Worm (Caenorhabditis elegans): Measurements from ENCODE around the gene F35D2.6.

Gene F35D2.6

ce11 chrII:7542952-7543351 lies 34.6 kb upstream of the F35D2.6 start:
- peak; percentile 61 for TF ChIP-seq nhr-23 (tag; optimal IDR thresholded peaks at IDR 0.05)
- TF ChIP-seq pqm-1 (tag; optimal IDR thresholded peaks at IDR 0.05), result no peak

ce11 chrII:7543808-7544207 lies 33.7 kb upstream of the F35D2.6 start, which contains the start of gene rol-8:
TSS of gene rol-8 (plus strand) at chrII:7544108.
- TF ChIP-seq ZK546.5 (tag; optimal IDR thresholded peaks at IDR 0.05), result no peak
- TF ChIP-seq lin-39 (tag; optimal IDR thresholded peaks at IDR 0.05), result no peak
- no peak for TF ChIP-seq tbx-2 (tag; optimal IDR thresholded peaks at IDR 0.05)
- no peak for TF ChIP-seq egl-27 (tag; optimal IDR thresholded peaks at IDR 0.05)
- TF ChIP-seq ceh-16 (tag; optimal IDR thresholded peaks at IDR 0.05), result no peak
- TF ChIP-seq skn-1 (tag; optimal IDR thresholded peaks at IDR 0.05), result no peak
- TF ChIP-seq fkh-10 (GFP tag; optimal IDR thresholded peaks at IDR 0.05), result no peak
- TF ChIP-seq ceh-82 (tag; optimal IDR thresholded peaks at IDR 0.05), result no peak
- no peak for TF ChIP-seq nhr-12 (tag; optimal IDR thresholded peaks at IDR 0.05)
- TF ChIP-seq jun-1 (tag; optimal IDR thresholded peaks at IDR 0.05), result no peak
- TF ChIP-seq ztf-4 (tag; optimal IDR thresholded peaks at IDR 0.05), result no peak

- TF ChIP-seq ama-1 (optimal IDR thresholded peaks at IDR 0.05) (peak; percentile 32), ZK546.5 (tag; optimal IDR thresholded peaks at IDR 0.05) (no peak), fkh-2 (tag; optimal IDR thresholded peaks at IDR 0.05) (no peak), fos-1 (tag; optimal IDR thresholded peaks at IDR 0.05) (no peak), elt-1 (tag; optimal IDR thresholded peaks at IDR 0.05) (no peak), R02D3.7 (tag; optimal IDR thresholded peaks at IDR 0.05) (no peak), ceh-82 (tag; optimal IDR thresholded peaks at IDR 0.05) (no peak), nhr-67 (tag; optimal IDR thresholded peaks at IDR 0.05) (no peak), ceh-16 (tag; optimal IDR thresholded peaks at IDR 0.05) (no peak), sea-2 (GFP tag; optimal IDR thresholded peaks at IDR 0.05) (no peak), nhr-43 (tag; optimal IDR thresholded peaks at IDR 0.05; ENCODE audit: poor library complexity, severe bottlenecking) (peak; percentile 51), skn-1 (tag; optimal IDR thresholded peaks at IDR 0.05) (no peak), pha-4 (tag; optimal IDR thresholded peaks at IDR 0.05) (no peak)
Observed at ce11 chrII:7544782-7545181, 32.7 kb upstream of the F35D2.6 start.

ce11 chrII:7545364-7545763 lies 32.1 kb upstream of the F35D2.6 start:
- TF ChIP-seq elt-2 (tag; optimal IDR thresholded peaks at IDR 0.05) (no peak), egl-5 (tag; optimal IDR thresholded peaks at IDR 0.05) (no peak), snpc-4 (tag; optimal IDR thresholded peaks at IDR 0.05) (no peak), eor-1 (tag; optimal IDR thresholded peaks at IDR 0.05) (no peak), ama-1 (optimal IDR thresholded peaks at IDR 0.05) (peak; percentile 89), ztf-11 (tag; optimal IDR thresholded peaks at IDR 0.05) (no peak), ztf-4 (tag; optimal IDR thresholded peaks at IDR 0.05) (no peak), egl-27 (tag; optimal IDR thresholded peaks at IDR 0.05) (no peak), nhr-77 (tag; optimal IDR thresholded peaks at IDR 0.05) (no peak), lin-39 (tag; optimal IDR thresholded peaks at IDR 0.05) (no peak), nhr-12 (tag; optimal IDR thresholded peaks at IDR 0.05) (no peak), ceh-28 (tag; optimal IDR thresholded peaks at IDR 0.05) (peak; percentile 6), nhr-76 (tag; optimal IDR thresholded peaks at IDR 0.05) (no peak), mml-1 (tag; optimal IDR thresholded peaks at IDR 0.05) (no peak), nhr-67 (tag; optimal IDR thresholded peaks at IDR 0.05) (no peak), nhr-28 (tag; optimal IDR thresholded peaks at IDR 0.05) (no peak), pha-4 (tag; optimal IDR thresholded peaks at IDR 0.05) (no peak), unc-62 (GFP tag; optimal IDR thresholded peaks at IDR 0.05) (no peak), R02D3.7 (tag; optimal IDR thresholded peaks at IDR 0.05) (peak; percentile 36), nhr-23 (tag; optimal IDR thresholded peaks at IDR 0.05) (peak; percentile 69), nfya-1 (tag; optimal IDR thresholded peaks at IDR 0.05; ENCODE audit: insufficient read depth) (peak; percentile 24), elt-3 (tag; optimal IDR thresholded peaks at IDR 0.05) (peak; percentile 29 to 77 (median 72)), jun-1 (tag; optimal IDR thresholded peaks at IDR 0.05) (no peak), mdl-1 (tag; optimal IDR thresholded peaks at IDR 0.05) (no peak), nhr-25 (tag; optimal IDR thresholded peaks at IDR 0.05) (peak; percentile 9), nhr-43 (tag; optimal IDR thresholded peaks at IDR 0.05; ENCODE audit: poor library complexity, severe bottlenecking) (peak; percentile 33), fkh-10 (GFP tag; optimal IDR thresholded peaks at IDR 0.05) (no peak), hmg-11 (tag; optimal IDR thresholded peaks at IDR 0.05) (no peak)

Data from whole organism, L3 larva.